Worm (Caenorhabditis elegans): Measurements from ENCODE around the gene C15F1.5.

ce11 chrII:6941520-6941919, 28.9 kb downstream of the C15F1.5 start:
- TF ChIP-seq lin-40 (tag; optimal IDR thresholded peaks at IDR 0.05) (no peak), ama-1 (optimal IDR thresholded peaks at IDR 0.05) (no peak), ama-1 (GFP tag; optimal IDR thresholded peaks at IDR 0.05) (no peak), lag-1 (GFP tag; IDR thresholded peaks at IDR 0.05) (no peak), mes-4 (tag; optimal IDR thresholded peaks at IDR 0.05) (no peak), akir-1 (GFP tag; optimal IDR thresholded peaks at IDR 0.05) (no peak)
